Worm (Caenorhabditis elegans): ENCODE results near the gene wdr-37.

Gene wdr-37

ce11 chrIII:5601999-5602398 is 2.1 kb upstream of the wdr-37 start (continued):
- TF ChIP-seq mec-3 (tag; optimal IDR thresholded peaks at IDR 0.05; ENCODE audit: borderline replicate concordance), result peak; percentile 35
- TF ChIP-seq npax-4 (tag; optimal IDR thresholded peaks at IDR 0.05), result peak; percentile 85
- TF ChIP-seq dve-1 (tag; optimal IDR thresholded peaks at IDR 0.05), result peak; percentile 93
- peak; percentile 95 for TF ChIP-seq nhr-232 (tag; optimal IDR thresholded peaks at IDR 0.05)
- no peak for TF ChIP-seq unc-42 (tag; optimal IDR thresholded peaks at IDR 0.05)
- TF ChIP-seq dmd-4 (tag; optimal IDR thresholded peaks at IDR 0.05; ENCODE audit: borderline replicate concordance), result peak; percentile 83
- TF ChIP-seq hlh-8 (tag; optimal IDR thresholded peaks at IDR 0.05), result peak; percentile 71
- peak; percentile 91 for TF ChIP-seq T23F11.4 (GFP tag; optimal IDR thresholded peaks at IDR 0.05)
- peak; percentile 88 for TF ChIP-seq sox-2 (GFP tag; IDR thresholded peaks at IDR 0.05)
- TF ChIP-seq ets-4 (tag; optimal IDR thresholded peaks at IDR 0.05), result peak; percentile 85
- TF ChIP-seq che-1 (tag; optimal IDR thresholded peaks at IDR 0.05), result peak; percentile 90
- TF ChIP-seq ttx-3 (tag; optimal IDR thresholded peaks at IDR 0.05), result peak; percentile 91
- TF ChIP-seq ceh-34 (tag; optimal IDR thresholded peaks at IDR 0.05), result peak; percentile 88
- no peak for TF ChIP-seq ceh-22 (tag; optimal IDR thresholded peaks at IDR 0.05)
- peak; percentile 92 for TF ChIP-seq ztf-16 (tag; optimal IDR thresholded peaks at IDR 0.05)
- peak; percentile 91 for TF ChIP-seq eyg-1 (tag; optimal IDR thresholded peaks at IDR 0.05)
- peak; percentile 61 for TF ChIP-seq hlh-30 (tag; optimal IDR thresholded peaks at IDR 0.05; ENCODE audit: insufficient read depth)
- peak; percentile 80 for TF ChIP-seq K02D7.2 (tag; optimal IDR thresholded peaks at IDR 0.05)
- TF ChIP-seq hlh-6 (tag; optimal IDR thresholded peaks at IDR 0.05), result peak; percentile 98
- peak; percentile 92 for TF ChIP-seq unc-86 (tag; optimal IDR thresholded peaks at IDR 0.05)
- TF ChIP-seq gmeb-2 (tag; optimal IDR thresholded peaks at IDR 0.05), result peak; percentile 88
- peak; percentile 90 for TF ChIP-seq C38D4.7 (GFP tag; optimal IDR thresholded peaks at IDR 0.05)
- peak; percentile 78 for TF ChIP-seq C08G9.2 (tag; optimal IDR thresholded peaks at IDR 0.05)
- no peak for TF ChIP-seq elt-4 (tag; optimal IDR thresholded peaks at IDR 0.05)
- no peak for TF ChIP-seq ama-1 (optimal IDR thresholded peaks at IDR 0.05)
- TF ChIP-seq Y22D7AL.16 (tag; optimal IDR thresholded peaks at IDR 0.05), result peak; percentile 87
- TF ChIP-seq ahr-1 (tag; optimal IDR thresholded peaks at IDR 0.05), result peak; percentile 82
- no peak for TF ChIP-seq nhr-11 (tag; optimal IDR thresholded peaks at IDR 0.05)
- peak; percentile 64 for TF ChIP-seq nfya-1 (tag; optimal IDR thresholded peaks at IDR 0.05)
- peak; percentile 19 for TF ChIP-seq pros-1 (tag; optimal IDR thresholded peaks at IDR 0.05)
- TF ChIP-seq pha-2 (tag; optimal IDR thresholded peaks at IDR 0.05), result peak; percentile 91
- peak; percentile 91 for TF ChIP-seq ceh-19 (GFP tag; optimal IDR thresholded peaks at IDR 0.05)
- peak; percentile 87 for TF ChIP-seq K09A11.1 (tag; optimal IDR thresholded peaks at IDR 0.05; ENCODE audit: insufficient read depth)
- no peak for TF ChIP-seq pax-1 (tag; optimal IDR thresholded peaks at IDR 0.05)
- peak; percentile 65 for TF ChIP-seq odd-2 (tag; optimal IDR thresholded peaks at IDR 0.05)
- peak; percentile 87 for TF ChIP-seq sdc-2 (tag; optimal IDR thresholded peaks at IDR 0.05)
- TF ChIP-seq ceh-9 (tag; optimal IDR thresholded peaks at IDR 0.05), result peak; percentile 54
- peak; percentile 92 for TF ChIP-seq ref-2 (tag; optimal IDR thresholded peaks at IDR 0.05)
- TF ChIP-seq lin-11 (tag; optimal IDR thresholded peaks at IDR 0.05), result peak; percentile 91

- TF ChIP-seq elt-2 (tag; optimal IDR thresholded peaks at IDR 0.05) (no peak), ref-2 (tag; optimal IDR thresholded peaks at IDR 0.05) (no peak), hlh-8 (tag; optimal IDR thresholded peaks at IDR 0.05) (no peak), odd-2 (tag; optimal IDR thresholded peaks at IDR 0.05) (no peak), K02D7.2 (tag; optimal IDR thresholded peaks at IDR 0.05) (no peak), npax-4 (tag; optimal IDR thresholded peaks at IDR 0.05) (no peak), ahr-1 (tag; optimal IDR thresholded peaks at IDR 0.05) (no peak), tbx-2 (tag; optimal IDR thresholded peaks at IDR 0.05) (no peak), unc-3 (GFP tag; conservative IDR thresholded peaks at IDR 0.05) (no peak), unc-3 (tag; optimal IDR thresholded peaks at IDR 0.05) (no peak), hlh-30 (tag; optimal IDR thresholded peaks at IDR 0.05; ENCODE audit: insufficient read depth) (no peak), ceh-2 (tag; optimal IDR thresholded peaks at IDR 0.05) (no peak), Y22D7AL.16 (tag; optimal IDR thresholded peaks at IDR 0.05) (no peak), syd-9 (tag; optimal IDR thresholded peaks at IDR 0.05) (no peak), tbx-7 (tag; optimal IDR thresholded peaks at IDR 0.05) (no peak)
Observed at ce11 chrIII:5595445-5595844, 4.4 kb downstream of the wdr-37 start, which contains the start of gene ced-6. ced-6 (plus strand) TSS chrIII:5595771.
